Fruit fly (Drosophila melanogaster): Measurements from ENCODE around the gene CG15772.

DNA sequence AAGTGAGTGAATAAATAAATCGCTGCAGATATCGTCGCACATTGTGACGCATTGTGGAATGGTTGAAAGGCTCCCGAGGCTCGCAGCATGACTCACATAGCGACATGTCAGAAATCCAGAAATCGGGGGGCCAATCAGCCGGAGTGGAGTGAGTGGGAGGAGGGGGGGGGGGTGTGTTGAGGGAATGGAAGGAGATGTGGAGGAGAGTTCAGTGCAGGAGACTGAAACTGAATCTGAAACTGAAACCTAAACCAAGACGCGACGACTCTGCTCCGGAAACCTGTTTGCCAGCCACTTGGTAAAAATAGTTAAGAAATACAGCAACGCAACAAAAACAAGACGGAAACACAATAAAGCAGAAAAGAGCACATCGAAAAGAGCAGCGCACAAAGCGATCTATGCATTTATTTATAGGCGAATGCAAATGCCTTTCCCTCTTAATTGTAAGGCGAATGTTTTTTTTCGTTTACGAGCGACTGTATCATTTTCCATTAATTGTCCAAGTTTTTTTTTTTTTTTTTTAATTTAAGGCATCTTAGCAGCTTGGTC, 27.8 kb upstream of the CG15772 start:
- TF ChIP-seq insv (optimal IDR thresholded peaks at IDR 0.05) (no peak), h (optimal IDR thresholded peaks at IDR 0.05) (no peak), psq (optimal IDR thresholded peaks at IDR 0.05) (no peak)
